Worm (Caenorhabditis elegans) whole organism, L3 larva: Measurements from ENCODE around the gene upb-1.

ENCODE experiments used
- R02D3.7 ChIP-seq: fragments of 150-350 bp; optimal IDR thresholded peaks from 2 replicates; lab custom pipeline; 2014; ENCODE audit warnings: missing biosample characterization, missing genetic modification characterization
- ZK546.5 ChIP-seq: sonication (generic microtip); optimal IDR thresholded peaks from 2 replicates; lab custom pipeline; 2017; ENCODE audit warnings: missing biosample characterization, missing genetic modification characterization
- aly-2 ChIP-seq: fragments of 150-350 bp; optimal IDR thresholded peaks from 2 replicates; lab custom pipeline; 2014; ENCODE audit warnings: missing biosample characterization, missing genetic modification characterization
- ama-1 ChIP-seq: fragments of 150-350 bp; optimal IDR thresholded peaks from 2 replicates; lab custom pipeline; 2018
- ceh-16 ChIP-seq: sonication (generic microtip); optimal IDR thresholded peaks from 2 replicates; lab custom pipeline; 2017; ENCODE audit warnings: missing biosample characterization, missing genetic modification characterization
- ceh-28 ChIP-seq: fragments of 150-350 bp; optimal IDR thresholded peaks from 2 replicates; lab custom pipeline; 2014; ENCODE audit warnings: missing biosample characterization, missing genetic modification reagents, missing genetic modification characterization
- ceh-82 ChIP-seq: fragments of 150-350 bp; optimal IDR thresholded peaks from 2 replicates; lab custom pipeline; 2014; ENCODE audit warnings: missing biosample characterization, missing genetic modification characterization
- ceh-9 ChIP-seq: sonication (generic microtip); optimal IDR thresholded peaks from 2 replicates; lab custom pipeline; 2018; ENCODE audit warnings: missing biosample characterization, missing genetic modification characterization
- daf-12 ChIP-seq: fragments of 150-350 bp; optimal IDR thresholded peaks from 2 replicates; lab custom pipeline; 2014; ENCODE audit warnings: missing biosample characterization, missing genetic modification reagents, missing genetic modification characterization
- egl-27 ChIP-seq: sonication (generic microtip); optimal IDR thresholded peaks from 4 replicates; lab custom pipeline; 2017; ENCODE audit warnings: missing biosample characterization, missing genetic modification reagents, missing genetic modification characterization
- egl-5 ChIP-seq: fragments of 150-350 bp; optimal IDR thresholded peaks from 2 replicates; lab custom pipeline; 2017; ENCODE audit warnings: missing biosample characterization, missing genetic modification reagents, missing genetic modification characterization, inconsistent platforms
- elt-1 ChIP-seq: fragments of 150-350 bp; optimal IDR thresholded peaks from 2 replicates; lab custom pipeline; 2014; ENCODE audit warnings: missing biosample characterization, missing genetic modification characterization
- elt-2 ChIP-seq: sonication (generic microtip); optimal IDR thresholded peaks from 2 replicates; lab custom pipeline; 2016; ENCODE audit warnings: missing genetic modification reagents, mild to moderate bottlenecking, missing genetic modification characterization, missing compliant biosample characterization
- elt-3 ChIP-seq, 3 experiments: fragments of 150-350 bp in 1 of 3; sonication (generic microtip) in 2 of 3; optimal IDR thresholded peaks; 2 replicates in 2 of 3; 4 replicates in 1 of 3; lab custom pipeline; 2014 to 2017; ENCODE audit warnings: missing biosample characterization in 3 of 3, missing genetic modification characterization in 3 of 3
- eor-1 ChIP-seq, 2 experiments: fragments of 150-350 bp; optimal IDR thresholded peaks; 2 replicates each; lab custom pipeline; 2014 to 2018; ENCODE audit warnings: missing biosample characterization in 2 of 2, missing genetic modification characterization in 2 of 2
- fkh-10 ChIP-seq: sonication (generic microtip); optimal IDR thresholded peaks from 2 replicates; lab custom pipeline; 2017; ENCODE audit warnings: missing biosample characterization, missing genetic modification reagents, missing genetic modification characterization
- fkh-2 ChIP-seq: fragments of 150-350 bp; optimal IDR thresholded peaks from 2 replicates; lab custom pipeline; 2014; ENCODE audit warnings: missing biosample characterization, missing genetic modification reagents, missing genetic modification characterization
- fos-1 ChIP-seq: fragments of 150-350 bp; optimal IDR thresholded peaks from 2 replicates; lab custom pipeline; 2014; ENCODE audit warnings: missing biosample characterization, missing genetic modification characterization
- hmg-11 ChIP-seq: sonication (generic microtip); optimal IDR thresholded peaks from 2 replicates; lab custom pipeline; 2016; ENCODE audit warnings: missing genetic modification characterization, missing compliant biosample characterization
- jun-1 ChIP-seq: fragments of 150-350 bp; optimal IDR thresholded peaks from 2 replicates; lab custom pipeline; 2014; ENCODE audit warnings: missing biosample characterization, missing genetic modification reagents, missing genetic modification characterization
- lin-15B ChIP-seq: fragments of 150-350 bp; optimal IDR thresholded peaks from 2 replicates; lab custom pipeline; 2014; ENCODE audit warnings: missing biosample characterization, missing genetic modification characterization
- lin-39 ChIP-seq: fragments of 150-350 bp; optimal IDR thresholded peaks from 2 replicates; lab custom pipeline; 2018; ENCODE audit warnings: missing biosample characterization, missing genetic modification reagents, missing genetic modification characterization
- lsy-12 ChIP-seq: sonication (generic microtip); optimal IDR thresholded peaks from 2 replicates; lab custom pipeline; 2016; ENCODE audit warnings: mild to moderate bottlenecking, missing genetic modification characterization, missing compliant biosample characterization
- mdl-1 ChIP-seq: fragments of 150-350 bp; optimal IDR thresholded peaks from 2 replicates; lab custom pipeline; 2014; ENCODE audit warnings: missing biosample characterization, missing genetic modification characterization
- mml-1 ChIP-seq: fragments of 150-350 bp; sonication (generic microtip); optimal IDR thresholded peaks from 3 replicates; lab custom pipeline; 2014; ENCODE audit warnings: missing biosample characterization, missing genetic modification characterization
- nfya-1 ChIP-seq: sonication (generic microtip); optimal IDR thresholded peaks from 2 replicates; lab custom pipeline; 2017; ENCODE audit warnings: missing genetic modification characterization, mild to moderate bottlenecking, missing compliant biosample characterization, antibody characterized with exemption, moderate library complexity; ENCODE audit not compliant: insufficient read depth
- nhr-11 ChIP-seq: fragments of 150-350 bp; optimal IDR thresholded peaks from 2 replicates; lab custom pipeline; 2014; ENCODE audit warnings: missing biosample characterization, missing genetic modification characterization
- nhr-12 ChIP-seq: fragments of 150-350 bp; optimal IDR thresholded peaks from 2 replicates; lab custom pipeline; 2014; ENCODE audit warnings: missing biosample characterization, missing genetic modification characterization
- nhr-23 ChIP-seq: fragments of 150-350 bp; optimal IDR thresholded peaks from 2 replicates; lab custom pipeline; 2014; ENCODE audit warnings: missing biosample characterization, missing genetic modification reagents, missing genetic modification characterization
- nhr-237 ChIP-seq: fragments of 150-350 bp; optimal IDR thresholded peaks from 2 replicates; lab custom pipeline; 2014; ENCODE audit warnings: missing biosample characterization, missing genetic modification characterization
- nhr-25 ChIP-seq: sonication (generic microtip); optimal IDR thresholded peaks from 2 replicates; lab custom pipeline; 2017; ENCODE audit warnings: missing biosample characterization, missing genetic modification characterization
- nhr-28 ChIP-seq: fragments of 150-350 bp; optimal IDR thresholded peaks from 2 replicates; lab custom pipeline; 2014; ENCODE audit warnings: missing biosample characterization, missing genetic modification characterization
- nhr-43 ChIP-seq: sonication (generic microtip); optimal IDR thresholded peaks from 2 replicates; lab custom pipeline; 2016; ENCODE audit warnings: mild to moderate bottlenecking, missing genetic modification characterization, missing compliant biosample characterization; ENCODE audit not compliant: poor library complexity, severe bottlenecking
- nhr-67 ChIP-seq: fragments of 150-350 bp; optimal IDR thresholded peaks from 2 replicates; lab custom pipeline; 2014; ENCODE audit warnings: missing biosample characterization, missing genetic modification characterization
- nhr-76 ChIP-seq: fragments of 150-350 bp; sonication (generic microtip); optimal IDR thresholded peaks from 5 replicates; lab custom pipeline; 2014; ENCODE audit warnings: missing biosample characterization, missing genetic modification characterization
- nhr-77 ChIP-seq: fragments of 150-350 bp; optimal IDR thresholded peaks from 2 replicates; lab custom pipeline; 2014; ENCODE audit warnings: missing biosample characterization, missing genetic modification characterization
- pha-4 ChIP-seq: fragments of 150-350 bp; optimal IDR thresholded peaks from 2 replicates; lab custom pipeline; 2014; ENCODE audit warnings: missing biosample characterization, missing genetic modification reagents, missing genetic modification characterization
- pqm-1 ChIP-seq: fragments of 150-350 bp; optimal IDR thresholded peaks from 2 replicates; lab custom pipeline; 2017; ENCODE audit warnings: missing biosample characterization, missing genetic modification characterization, inconsistent platforms
- sea-2 ChIP-seq: fragments of 150-350 bp; sonication (generic microtip); optimal IDR thresholded peaks from 4 replicates; lab custom pipeline; 2014; ENCODE audit warnings: missing biosample characterization, missing genetic modification reagents, missing genetic modification characterization
- skn-1 ChIP-seq: fragments of 150-350 bp; optimal IDR thresholded peaks from 2 replicates; lab custom pipeline; 2014; ENCODE audit warnings: missing biosample characterization, missing genetic modification characterization
- snpc-4 ChIP-seq: fragments of 150-350 bp; optimal IDR thresholded peaks from 2 replicates; lab custom pipeline; 2014; ENCODE audit warnings: missing biosample characterization, missing genetic modification characterization
- tbx-2 ChIP-seq: sonication (generic microtip); optimal IDR thresholded peaks from 2 replicates; lab custom pipeline; 2016; ENCODE audit warnings: mild to moderate bottlenecking, missing genetic modification characterization, missing compliant biosample characterization
- unc-39 ChIP-seq: sonication (generic microtip); optimal IDR thresholded peaks from 4 replicates; lab custom pipeline; 2017; ENCODE audit warnings: missing biosample characterization, missing genetic modification characterization
- unc-62 ChIP-seq: fragments of 150-350 bp; sonication (generic microtip); optimal IDR thresholded peaks from 4 replicates; lab custom pipeline; 2014; ENCODE audit warnings: missing biosample characterization, missing genetic modification reagents, missing genetic modification characterization
- zag-1 ChIP-seq: fragments of 150-350 bp; optimal IDR thresholded peaks from 2 replicates; lab custom pipeline; 2014; ENCODE audit warnings: missing biosample characterization, missing genetic modification characterization
- ztf-11 ChIP-seq: fragments of 150-350 bp; optimal IDR thresholded peaks from 2 replicates; lab custom pipeline; 2014; ENCODE audit warnings: missing biosample characterization, missing genetic modification characterization
- ztf-4 ChIP-seq: fragments of 150-350 bp; optimal IDR thresholded peaks from 2 replicates; lab custom pipeline; 2014; ENCODE audit warnings: missing biosample characterization, missing genetic modification characterization

Gene upb-1

DNA sequence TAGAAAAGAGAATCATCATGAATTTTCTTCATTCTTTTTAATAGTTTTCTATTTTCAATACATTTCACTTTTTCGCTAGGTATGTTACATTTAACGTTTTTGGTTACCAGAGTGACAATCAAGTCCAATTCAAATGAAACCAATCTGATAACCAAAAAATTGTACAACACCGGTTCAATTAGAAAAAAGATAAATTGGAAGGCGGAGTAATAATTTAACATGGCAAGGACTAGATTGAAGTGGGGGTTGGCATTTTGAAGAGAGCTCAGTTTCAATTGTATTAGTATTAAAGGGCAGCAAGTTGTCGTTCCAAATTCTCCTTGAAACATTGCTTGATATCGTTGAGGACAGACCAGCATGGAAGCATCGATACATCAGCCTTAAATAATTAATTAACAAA, 37.2 kb downstream of the upb-1 start:
- TF ChIP-seq R02D3.7 (tag; lab: Kevin White, UChicago) (no peak), nhr-237 (tag; lab: Kevin White, UChicago) (no peak), snpc-4 (tag; lab: Kevin White, UChicago) (no peak), aly-2 (tag; lab: Kevin White, UChicago) (peak; percentile 14), ztf-4 (tag; lab: Kevin White, UChicago) (no peak), nhr-43 (tag; lab: Kevin White, UChicago) (no peak), egl-27 (tag; lab: Kevin White, UChicago) (no peak), nfya-1 (tag; lab: Kevin White, UChicago) (no peak), lin-15B (tag; lab: Kevin White, UChicago) (no peak)

DNA sequence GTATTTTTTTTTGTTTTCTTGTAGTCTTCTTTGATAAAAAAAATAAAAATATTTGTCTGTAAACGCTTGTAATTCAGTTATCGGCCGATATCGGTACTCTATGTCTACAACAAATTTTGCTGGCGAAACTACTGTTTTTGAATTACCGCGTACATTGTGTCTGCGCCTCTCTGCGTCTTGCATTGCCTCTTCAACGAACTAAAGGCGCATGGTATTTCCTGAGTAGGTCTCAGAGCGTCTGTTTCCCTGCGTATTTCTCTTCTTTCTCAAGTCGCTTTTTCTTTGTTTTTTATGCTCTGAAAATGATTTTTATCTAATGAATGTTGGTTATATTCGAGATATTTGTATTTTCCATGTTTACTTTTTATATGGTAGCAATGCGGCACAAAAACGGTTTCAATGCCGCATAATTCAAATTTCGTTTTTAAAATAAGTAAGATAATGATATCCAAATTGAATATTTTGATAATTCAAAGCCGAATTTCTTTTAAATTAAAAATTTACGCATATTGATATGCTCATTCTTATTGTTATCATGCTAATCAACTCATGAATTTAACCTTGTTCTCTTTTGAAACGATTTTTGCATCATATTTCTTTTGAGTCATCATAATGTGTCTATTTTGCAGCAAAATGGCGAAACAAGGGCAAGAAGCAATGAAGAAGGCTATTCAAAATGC, 39.0 kb downstream of the upb-1 start, which contains the start of gene phb-2:
TSS of gene phb-2 (plus strand) at position 630 of the 680 bp plus-strand sequence.
- peak; percentile 76 for TF ChIP-seq ama-1 (lab: Kevin White, UChicago)
- peak; percentile 91 for TF ChIP-seq lin-39
- peak; percentile 20 for TF ChIP-seq R02D3.7 (tag; lab: Kevin White, UChicago)
- peak; percentile 77 for TF ChIP-seq nhr-23 (tag; lab: Kevin White, UChicago)
- no peak for TF ChIP-seq zag-1 (tag; lab: Kevin White, UChicago)
- no peak for TF ChIP-seq ztf-4 (tag; lab: Kevin White, UChicago)
- TF ChIP-seq elt-1 (tag; lab: Kevin White, UChicago) = no peak
- TF ChIP-seq egl-5 (tag; lab: Kevin White, UChicago) = peak; percentile 89
- no peak for TF ChIP-seq nhr-237 (tag; lab: Kevin White, UChicago)
- no peak for TF ChIP-seq unc-62
- no peak for TF ChIP-seq sea-2 (GFP tag; lab: Kevin White, UChicago)
- TF ChIP-seq ceh-82 = peak; percentile 6
- no peak for TF ChIP-seq ceh-16 (tag; lab: Kevin White, UChicago)
- TF ChIP-seq pqm-1 (tag; lab: Kevin White, UChicago) = peak; percentile 11
- TF ChIP-seq egl-27 (tag; lab: Kevin White, UChicago) = peak; percentile 8
- TF ChIP-seq ceh-28 (tag; lab: Kevin White, UChicago) = peak; percentile 53
- no peak for TF ChIP-seq nhr-12 (tag; lab: Kevin White, UChicago)
- no peak for TF ChIP-seq mml-1 (tag; lab: Kevin White, UChicago)
- no peak for TF ChIP-seq daf-12 (tag; lab: Kevin White, UChicago)
- peak; percentile 18 for TF ChIP-seq jun-1 (tag; lab: Kevin White, UChicago)
- peak; percentile 71 for TF ChIP-seq hmg-11 (tag; lab: Kevin White, UChicago)
- no peak for TF ChIP-seq ztf-11
- peak; percentile 84 for TF ChIP-seq lin-15B (tag; lab: Kevin White, UChicago)
- no peak for TF ChIP-seq nhr-28
- no peak for TF ChIP-seq tbx-2 (tag; lab: Kevin White, UChicago)
- peak; percentile 90 for TF ChIP-seq nfya-1 (tag; lab: Kevin White, UChicago)
- no peak for TF ChIP-seq fkh-2 (tag; lab: Kevin White, UChicago)
- TF ChIP-seq snpc-4 (tag; lab: Kevin White, UChicago) = peak; percentile 79
- TF ChIP-seq fkh-10 (GFP tag; lab: Kevin White, UChicago) = no peak
- TF ChIP-seq elt-2 = peak; percentile 51
- TF ChIP-seq unc-39 (tag; lab: Kevin White, UChicago) = no peak
- TF ChIP-seq lsy-12 (tag; lab: Kevin White, UChicago) = no peak
- peak; percentile 88 for TF ChIP-seq nhr-25 (tag; lab: Kevin White, UChicago)
- no peak for TF ChIP-seq nhr-76 (tag; lab: Kevin White, UChicago)
- TF ChIP-seq fos-1 (tag; lab: Kevin White, UChicago) = no peak
- peak; percentile 53 for TF ChIP-seq nhr-43 (tag; lab: Kevin White, UChicago)
- TF ChIP-seq skn-1 (tag; lab: Kevin White, UChicago) = peak; percentile 72
- TF ChIP-seq pha-4 (tag; lab: Kevin White, UChicago) = peak; percentile 94
- no peak for TF ChIP-seq nhr-77 (tag; lab: Kevin White, UChicago)
- TF ChIP-seq eor-1 (tag; optimal IDR thresholded peaks at IDR 0.05; lab: Kevin White, UChicago) = no peak
- TF ChIP-seq aly-2 (tag; lab: Kevin White, UChicago) = no peak
- TF ChIP-seq ceh-9 (tag; lab: Kevin White, UChicago) = no peak
- peak; percentile 53 for TF ChIP-seq nhr-11 (tag; lab: Kevin White, UChicago)
- peak in 1 of 3 experiments; percentile 4 for TF ChIP-seq elt-3 (tag; optimal IDR thresholded peaks at IDR 0.05; lab: Kevin White, UChicago)
- TF ChIP-seq nhr-67 = no peak
- TF ChIP-seq mdl-1 (tag; lab: Kevin White, UChicago) = no peak
- TF ChIP-seq ZK546.5 (tag; lab: Kevin White, UChicago) = no peak
